Fruit fly (Drosophila melanogaster) whole organism, embryonic: Measurements from ENCODE around the gene Zyx.

Source experiments
- Atf-2 ChIP-seq: fragments of 200-800 bp; sonication (Bioruptor generic); optimal IDR thresholded peaks from 2 replicates; lab custom pipeline; 2016; ENCODE audit warnings: missing biosample characterization, missing genetic modification characterization
- CG11085 ChIP-seq: fragments of 200-800 bp; sonication (Bioruptor generic); IDR thresholded peaks from 2 replicates; pipeline ENCODE4 v1.3.6; 2022; ENCODE audit warnings: missing biosample characterization, missing genetic modification characterization
- CG11560 ChIP-seq: fragments of 200-800 bp; sonication (Bioruptor generic); IDR thresholded peaks from 3 replicates; pipeline ENCODE4 v1.3.6; 2022; ENCODE audit warnings: missing biosample characterization, missing genetic modification characterization
- CG12219 ChIP-seq: fragments of 200-800 bp; sonication (Bioruptor generic); optimal IDR thresholded peaks from 3 replicates; lab custom pipeline; 2018; ENCODE audit warnings: missing biosample characterization, mild to moderate bottlenecking, missing genetic modification characterization
- CG12299 ChIP-seq: fragments of 200-800 bp; sonication (Bioruptor generic); optimal IDR thresholded peaks from 2 replicates; lab custom pipeline; 2018; ENCODE audit warnings: missing biosample characterization, mild to moderate bottlenecking, missing genetic modification characterization
- CG16779 ChIP-seq: fragments of 200-800 bp; sonication (Bioruptor generic); IDR thresholded peaks from 2 replicates; pipeline ENCODE4 v1.3.6; 2022; ENCODE audit warnings: missing biosample characterization, missing genetic modification characterization
- CG18262 ChIP-seq: fragments of 200-800 bp; optimal IDR thresholded peaks from 3 replicates; lab custom pipeline; 2019; ENCODE audit warnings: missing biosample characterization, mild to moderate bottlenecking, missing genetic modification characterization, moderate library complexity
- CG30020 ChIP-seq: fragments of 200-800 bp; optimal IDR thresholded peaks from 2 replicates; lab custom pipeline; 2019; ENCODE audit warnings: missing biosample characterization, mild to moderate bottlenecking, missing genetic modification characterization, moderate library complexity
- CG3065 ChIP-seq: fragments of 200-800 bp; sonication (Bioruptor generic); optimal IDR thresholded peaks from 2 replicates; lab custom pipeline; 2016; ENCODE audit warnings: missing biosample characterization, missing genetic modification characterization
- CG33213 ChIP-seq: fragments of 200-800 bp; sonication (Bioruptor generic); optimal IDR thresholded peaks from 3 replicates; lab custom pipeline; 2016; ENCODE audit warnings: missing biosample characterization, missing genetic modification characterization
- CG3995 ChIP-seq: fragments of 200-800 bp; sonication (Bioruptor generic); optimal IDR thresholded peaks from 3 replicates; lab custom pipeline; 2016; ENCODE audit warnings: missing biosample characterization, missing genetic modification characterization
- CG4707 ChIP-seq: fragments of 200-800 bp; sonication (Bioruptor generic); optimal IDR thresholded peaks from 2 replicates; lab custom pipeline; 2018; ENCODE audit warnings: missing biosample characterization, mild to moderate bottlenecking, missing genetic modification characterization, moderate library complexity
- CG4820 ChIP-seq: fragments of 200-800 bp; sonication (Bioruptor generic); optimal IDR thresholded peaks from 3 replicates; lab custom pipeline; 2016; ENCODE audit warnings: missing biosample characterization, missing genetic modification characterization
- CG5245 ChIP-seq: fragments of 200-800 bp; sonication (Bioruptor generic); optimal IDR thresholded peaks from 3 replicates; lab custom pipeline; 2016; ENCODE audit warnings: missing biosample characterization, missing genetic modification characterization
- CG6272 ChIP-seq: fragments of 200-800 bp; sonication (Bioruptor generic); IDR thresholded peaks from 2 replicates; pipeline ENCODE4 v1.3.6; 2022; ENCODE audit warnings: missing biosample characterization, missing genetic modification characterization
- CG6854 ChIP-seq: fragments of 200-800 bp; sonication (Bioruptor generic); optimal IDR thresholded peaks from 3 replicates; lab custom pipeline; 2017; ENCODE audit warnings: missing biosample characterization, mild to moderate bottlenecking, missing genetic modification characterization
- CG7271 ChIP-seq: fragments of 200-800 bp; sonication (Bioruptor generic); optimal IDR thresholded peaks from 2 replicates; lab custom pipeline; 2018; ENCODE audit warnings: missing biosample characterization, mild to moderate bottlenecking, missing genetic modification characterization, moderate library complexity
- CG7357 ChIP-seq: fragments of 200-800 bp; sonication (Bioruptor generic); IDR thresholded peaks from 3 replicates; pipeline ENCODE4 v1.3.6; 2022; ENCODE audit warnings: missing biosample characterization, missing genetic modification characterization
- CG7745 ChIP-seq: fragments of 200-800 bp; sonication (Bioruptor generic); optimal IDR thresholded peaks from 2 replicates; lab custom pipeline; 2018; ENCODE audit warnings: missing biosample characterization, mild to moderate bottlenecking, missing genetic modification characterization, moderate library complexity
- CG7786 ChIP-seq: fragments of 200-800 bp; sonication (Bioruptor generic); optimal IDR thresholded peaks from 2 replicates; lab custom pipeline; 2016; ENCODE audit warnings: missing biosample characterization, missing genetic modification characterization
- Camta ChIP-seq: fragments of 200-800 bp; sonication (Bioruptor generic); optimal IDR thresholded peaks from 2 replicates; lab custom pipeline; 2016; ENCODE audit warnings: missing biosample characterization, missing genetic modification characterization
- CoRest ChIP-seq: fragments of 200-800 bp; sonication (Bioruptor generic); optimal IDR thresholded peaks from 3 replicates; lab custom pipeline; 2018; ENCODE audit warnings: missing biosample characterization, mild to moderate bottlenecking, missing genetic modification characterization, moderate library complexity
- D ChIP-seq, 2 experiments: fragments of 200-800 bp in 1 of 2; fragments of >200 bp in 1 of 2; sonication (Bioruptor generic) in 1 of 2; optimal IDR thresholded peaks; 2 replicates in 1 of 2; 3 replicates in 1 of 2; lab custom pipeline; 2017; ENCODE audit warnings: mild to moderate bottlenecking in 1 of 2, missing biosample characterization in 1 of 2, missing genetic modification characterization in 1 of 2, missing genetic modification reagents in 1 of 2
- Ets97D ChIP-seq: fragments of 200-800 bp; sonication (Bioruptor generic); optimal IDR thresholded peaks from 3 replicates; lab custom pipeline; 2016; ENCODE audit warnings: missing biosample characterization, missing genetic modification characterization
- H15 ChIP-seq: fragments of 200-800 bp; sonication (Bioruptor generic); IDR thresholded peaks from 3 replicates; pipeline ENCODE4 v1.3.6; 2022; ENCODE audit warnings: missing biosample characterization, missing genetic modification characterization
- HLH54F ChIP-seq: fragments of 200-800 bp; sonication (Bioruptor generic); optimal IDR thresholded peaks from 3 replicates; lab custom pipeline; 2016; ENCODE audit warnings: missing biosample characterization, missing genetic modification characterization
- HmgD ChIP-seq: fragments of 200-800 bp; sonication (Bioruptor generic); optimal IDR thresholded peaks from 3 replicates; lab custom pipeline; 2016; ENCODE audit warnings: missing biosample characterization, missing genetic modification characterization
- HmgZ ChIP-seq: fragments of 200-800 bp; sonication (Bioruptor generic); optimal IDR thresholded peaks from 2 replicates; lab custom pipeline; 2018; ENCODE audit warnings: missing biosample characterization, mild to moderate bottlenecking, missing genetic modification characterization
- Hmx ChIP-seq: fragments of 200-800 bp; sonication (Bioruptor generic); optimal IDR thresholded peaks from 2 replicates; lab custom pipeline; 2016; ENCODE audit warnings: missing biosample characterization, missing genetic modification characterization
- Hr78 ChIP-seq, 2 experiments: fragments of 200-800 bp in 1 of 2; fragments of >200 bp in 1 of 2; sonication (Bioruptor generic) in 1 of 2; optimal IDR thresholded peaks; 2 replicates each; lab custom pipeline; 2017 to 2019; ENCODE audit warnings: missing biosample characterization in 2 of 2, missing genetic modification characterization in 2 of 2, mild to moderate bottlenecking in 1 of 2, moderate library complexity in 1 of 2
- Lhr ChIP-seq: fragments of 200-800 bp; sonication (Bioruptor generic); optimal IDR thresholded peaks from 3 replicates; lab custom pipeline; 2017; ENCODE audit warnings: mild to moderate bottlenecking, missing biosample characterization, missing genetic modification reagents, missing genetic modification characterization
- Optix ChIP-seq: fragments of 200-800 bp; sonication (Bioruptor generic); IDR thresholded peaks from 3 replicates; pipeline ENCODE4 v1.3.6; 2022; ENCODE audit warnings: missing biosample characterization, missing genetic modification characterization
- Side ChIP-seq: fragments of 200-800 bp; sonication (Bioruptor generic); optimal IDR thresholded peaks from 2 replicates; lab custom pipeline; 2016; ENCODE audit warnings: missing biosample characterization, missing genetic modification characterization
- chif ChIP-seq, 2 experiments: fragments of 200-800 bp; sonication (Bioruptor generic); optimal IDR thresholded peaks; 3 replicates each; lab custom pipeline; 2016; ENCODE audit warnings: missing biosample characterization in 2 of 2, missing genetic modification characterization in 2 of 2
- ci ChIP-seq: fragments of 200-800 bp; sonication (Bioruptor generic); IDR thresholded peaks from 3 replicates; pipeline ENCODE4 v1.3.6; 2022; ENCODE audit warnings: missing biosample characterization, missing genetic modification characterization
- exex ChIP-seq: fragments of 200-800 bp; sonication (Bioruptor generic); optimal IDR thresholded peaks from 4 replicates; lab custom pipeline; 2018; ENCODE audit warnings: missing biosample characterization, mild to moderate bottlenecking, missing genetic modification characterization, moderate library complexity
- gcm2 ChIP-seq: fragments of 200-800 bp; sonication (Bioruptor generic); optimal IDR thresholded peaks from 2 replicates; lab custom pipeline; 2016; ENCODE audit warnings: missing biosample characterization, missing genetic modification characterization
- gem ChIP-seq: fragments of 200-800 bp; sonication (Bioruptor generic); optimal IDR thresholded peaks from 2 replicates; lab custom pipeline; 2019; ENCODE audit warnings: missing biosample characterization, mild to moderate bottlenecking, missing genetic modification characterization, moderate library complexity
- insv ChIP-seq, 2 experiments: fragments of 200-800 bp; sonication (Bioruptor generic); optimal IDR thresholded peaks; 3 replicates each; lab custom pipeline; 2016 to 2018; ENCODE audit warnings: missing biosample characterization in 2 of 2, missing genetic modification characterization in 2 of 2
- kay ChIP-seq: fragments of 200-800 bp; sonication (Bioruptor generic); optimal IDR thresholded peaks from 2 replicates; lab custom pipeline; 2016; ENCODE audit warnings: missing biosample characterization, missing genetic modification characterization
- klu ChIP-seq: fragments of 200-800 bp; sonication (Bioruptor generic); IDR thresholded peaks from 2 replicates; pipeline ENCODE4 v1.3.6; 2022; ENCODE audit warnings: missing biosample characterization, missing genetic modification characterization
- lola ChIP-seq, 3 experiments: fragments of >200 bp in 2 of 3; fragments of 200-800 bp in 1 of 3; sonication (Bioruptor generic) in 1 of 3; optimal IDR thresholded peaks; 2 replicates each; lab custom pipeline; 2017 to 2019; ENCODE audit warnings: missing biosample characterization in 3 of 3, missing genetic modification characterization in 3 of 3, mild to moderate bottlenecking in 1 of 3, moderate library complexity in 1 of 3
- pum ChIP-seq: fragments of 200-800 bp; sonication (Bioruptor generic); optimal IDR thresholded peaks from 2 replicates; lab custom pipeline; 2016; ENCODE audit warnings: missing biosample characterization, missing genetic modification characterization
- ranshi ChIP-seq: fragments of 200-800 bp; sonication (Bioruptor generic); IDR thresholded peaks from 2 replicates; pipeline ENCODE4 v1.3.6; 2022; ENCODE audit warnings: missing biosample characterization, missing genetic modification characterization
- salm ChIP-seq: fragments of 200-800 bp; sonication (Bioruptor generic); optimal IDR thresholded peaks from 2 replicates; lab custom pipeline; 2018; ENCODE audit warnings: missing biosample characterization, mild to moderate bottlenecking, missing genetic modification characterization
- schlank ChIP-seq: fragments of 200-800 bp; sonication (Bioruptor generic); optimal IDR thresholded peaks from 2 replicates; lab custom pipeline; 2018; ENCODE audit warnings: missing biosample characterization, mild to moderate bottlenecking, missing genetic modification characterization
- tna ChIP-seq: fragments of 200-800 bp; sonication (Bioruptor generic); IDR thresholded peaks from 2 replicates; pipeline ENCODE4 v1.3.6; 2022; ENCODE audit warnings: missing biosample characterization, missing genetic modification characterization; ENCODE audit not compliant: partially characterized antibody
- vfl ChIP-seq: fragments of 200-800 bp; sonication (Bioruptor generic); optimal IDR thresholded peaks from 2 replicates; lab custom pipeline; 2016; ENCODE audit warnings: missing biosample characterization, missing genetic modification characterization

Zyx gene

dm6 chr4:1112867-1113769 lies 48.3 kb upstream of the Zyx start (continued):
- peak; percentile 82 for TF ChIP-seq CG4707 (GFP tag; lab: Kevin White, UChicago)
- TF ChIP-seq CG7271 (tag; lab: Kevin White, UChicago): peak; percentile 85
- TF ChIP-seq ranshi (GFP tag; lab: Robert Waterston, UW): no peak; the same call in 1 of the 2 replicates
- TF ChIP-seq lola (GFP tag; optimal IDR thresholded peaks at IDR 0.05; lab: Kevin White, UChicago): peak in 1 of 3 experiments; percentile 93
- TF ChIP-seq Hr78 (GFP tag; optimal IDR thresholded peaks at IDR 0.05; lab: Kevin White, UChicago): no peak
- peak; percentile 74 for TF ChIP-seq Lhr
- TF ChIP-seq exex (tag; lab: Kevin White, UChicago): no peak
- TF ChIP-seq kay (GFP tag; lab: Kevin White, UChicago): peak; percentile 95
- TF ChIP-seq salm: peak; percentile 82
- TF ChIP-seq Camta (GFP tag; lab: Kevin White, UChicago): peak; percentile 95
- TF ChIP-seq CG12299: peak; percentile 87
- TF ChIP-seq CG30020 (tag; lab: Kevin White, UChicago): peak; percentile 59
- TF ChIP-seq ci (GFP tag; lab: Robert Waterston, UW): no peak
- peak; percentile 85 for TF ChIP-seq CG33213 (GFP tag; lab: Kevin White, UChicago)
- peak; percentile 89 for TF ChIP-seq HmgZ (tag; lab: Kevin White, UChicago)
- peak in 1 of 2 experiments; percentile 73 for TF ChIP-seq insv (GFP tag; optimal IDR thresholded peaks at IDR 0.05; lab: Kevin White, UChicago)
- TF ChIP-seq CG6272: no peak
- TF ChIP-seq pum (GFP tag; lab: Kevin White, UChicago): peak; percentile 92
- TF ChIP-seq Ets97D (GFP tag; lab: Kevin White, UChicago): peak; percentile 98
- peak; percentile 84 for TF ChIP-seq CG3065 (GFP tag; lab: Kevin White, UChicago)
- TF ChIP-seq CG11085 (GFP tag; lab: Robert Waterston, UW): peak; percentile 79; the same call in 1 of the 2 replicates
- TF ChIP-seq CG3995 (GFP tag; lab: Kevin White, UChicago): peak; percentile 42
- no peak for TF ChIP-seq tna (GFP tag; lab: Robert Waterston, UW)
- TF ChIP-seq CG7745: peak; percentile 35
- no peak; the same call in 1 of the 2 replicates for TF ChIP-seq CG16779
- TF ChIP-seq CG5245 (GFP tag; lab: Kevin White, UChicago): peak; percentile 88
- TF ChIP-seq klu (GFP tag; lab: Robert Waterston, UW): no peak
- TF ChIP-seq Atf-2 (GFP tag; lab: Kevin White, UChicago): peak; percentile 94
- TF ChIP-seq HmgD (GFP tag; lab: Kevin White, UChicago): peak; percentile 80
- peak; percentile 93 for TF ChIP-seq CoRest (tag; lab: Kevin White, UChicago)
- TF ChIP-seq schlank (tag; lab: Kevin White, UChicago): peak; percentile 79
- peak; percentile 96 for TF ChIP-seq CG18262 (tag; lab: Kevin White, UChicago)
- TF ChIP-seq CG12219: peak; percentile 89
- peak; percentile 83 for TF ChIP-seq gcm2 (GFP tag; lab: Kevin White, UChicago)
- peak; percentile 87 for TF ChIP-seq CG4820 (GFP tag; lab: Kevin White, UChicago)
- peak; percentile 83 for TF ChIP-seq CG6854
- TF ChIP-seq CG7786 (GFP tag; lab: Kevin White, UChicago): peak; percentile 95
- TF ChIP-seq HLH54F: peak; percentile 94
- TF ChIP-seq Hmx (GFP tag; lab: Kevin White, UChicago): peak; percentile 78
- no peak for TF ChIP-seq CG11560 (tag; lab: Robert Waterston, UW)
- no peak for TF ChIP-seq Optix
- TF ChIP-seq CG7357 (GFP tag; lab: Robert Waterston, UW): peak; percentile 75
- TF ChIP-seq gem (tag; lab: Kevin White, UChicago): peak; percentile 98
- TF ChIP-seq vfl: peak; percentile 91
- TF ChIP-seq D (optimal IDR thresholded peaks at IDR 0.05; lab: Kevin White, UChicago): no peak
- TF ChIP-seq D (GFP tag; optimal IDR thresholded peaks at IDR 0.05; lab: Kevin White, UChicago): peak; percentile 83
- no peak for TF ChIP-seq H15
- peak; percentile 90 for TF ChIP-seq Side (GFP tag; lab: Kevin White, UChicago)
- peak; percentile 94 to 96 for TF ChIP-seq chif (GFP tag; optimal IDR thresholded peaks at IDR 0.05; lab: Kevin White, UChicago)
